Fruit fly (Drosophila melanogaster) whole organism, embryonic: ENCODE measurements around the gene mRpS7.

Source experiments
- ATbp ChIP-seq: fragments of 200-800 bp; sonication (Bioruptor generic); optimal IDR thresholded peaks from 2 replicates; lab custom pipeline; 2017; ENCODE audit warnings: missing biosample characterization, mild to moderate bottlenecking, missing genetic modification characterization, missing genetic modification reagents
- Blimp-1 ChIP-seq: fragments of 200-800 bp; sonication (Bioruptor generic); optimal IDR thresholded peaks from 3 replicates; lab custom pipeline; 2018; ENCODE audit warnings: missing biosample characterization, missing genetic modification characterization, mild to moderate bottlenecking, moderate library complexity, missing genetic modification reagents
- CG10979 ChIP-seq: fragments of 200-800 bp; sonication (Bioruptor generic); optimal IDR thresholded peaks from 2 replicates; lab custom pipeline; 2018; ENCODE audit warnings: missing biosample characterization, mild to moderate bottlenecking, missing genetic modification characterization, moderate library complexity
- CG11456 ChIP-seq: fragments of 200-800 bp; sonication (Bioruptor generic); IDR thresholded peaks from 3 replicates; pipeline ENCODE4 v1.3.6; 2022; ENCODE audit warnings: missing biosample characterization, missing genetic modification characterization
- CG13296 ChIP-seq: fragments of 200-800 bp; sonication (Bioruptor generic); optimal IDR thresholded peaks from 3 replicates; lab custom pipeline; 2018; ENCODE audit warnings: missing biosample characterization, mild to moderate bottlenecking, missing genetic modification characterization
- CG13424 ChIP-seq: fragments of 200-800 bp; sonication (Bioruptor generic); optimal IDR thresholded peaks from 2 replicates; lab custom pipeline; 2019; ENCODE audit warnings: missing biosample characterization, mild to moderate bottlenecking, missing genetic modification characterization, moderate library complexity
- CG13775 ChIP-seq: fragments of 200-800 bp; sonication (Bioruptor generic); optimal IDR thresholded peaks from 3 replicates; lab custom pipeline; 2017; ENCODE audit warnings: missing biosample characterization, mild to moderate bottlenecking, missing genetic modification characterization
- CG14050 ChIP-seq: fragments of 200-800 bp; sonication (Bioruptor generic); IDR thresholded peaks from 3 replicates; pipeline ENCODE4 v1.3.6; 2022; ENCODE audit warnings: missing biosample characterization, missing genetic modification characterization
- CG14860 ChIP-seq: fragments of 200-800 bp; sonication (Bioruptor generic); IDR thresholded peaks from 3 replicates; pipeline ENCODE4 v1.3.6; 2022; ENCODE audit warnings: missing biosample characterization, missing genetic modification characterization; ENCODE audit not compliant: partially characterized antibody
- CG15696 ChIP-seq: fragments of 200-800 bp; sonication (Bioruptor generic); optimal IDR thresholded peaks from 2 replicates; lab custom pipeline; 2019; ENCODE audit warnings: missing biosample characterization, mild to moderate bottlenecking, missing genetic modification characterization, moderate library complexity
- CG18476 ChIP-seq: fragments of 200-800 bp; sonication (Bioruptor generic); optimal IDR thresholded peaks from 2 replicates; lab custom pipeline; 2016; ENCODE audit warnings: missing biosample characterization, mild to moderate bottlenecking, missing genetic modification characterization
- CG2875 ChIP-seq: fragments of 200-800 bp; sonication (Bioruptor generic); optimal IDR thresholded peaks from 2 replicates; lab custom pipeline; 2017; ENCODE audit warnings: missing biosample characterization, mild to moderate bottlenecking, missing genetic modification characterization, missing genetic modification reagents
- CG2889 ChIP-seq: fragments of 200-800 bp; sonication (Bioruptor generic); IDR thresholded peaks from 3 replicates; pipeline ENCODE4 v1.3.6; 2022; ENCODE audit warnings: missing biosample characterization, missing genetic modification characterization
- CG3995 ChIP-seq: fragments of 200-800 bp; sonication (Bioruptor generic); optimal IDR thresholded peaks from 3 replicates; lab custom pipeline; 2016; ENCODE audit warnings: missing biosample characterization, missing genetic modification characterization
- CG42726 ChIP-seq: fragments of 200-800 bp; sonication (Bioruptor generic); IDR thresholded peaks from 2 replicates; pipeline ENCODE4 v1.3.6; 2022; ENCODE audit warnings: missing biosample characterization, missing genetic modification characterization; ENCODE audit not compliant: partially characterized antibody
- CG5953 ChIP-seq: fragments of 200-800 bp; sonication (Bioruptor generic); IDR thresholded peaks from 2 replicates; pipeline ENCODE4 v1.3.6; 2022; ENCODE audit warnings: missing biosample characterization, missing genetic modification characterization
- CG6683 ChIP-seq: fragments of 200-800 bp; sonication (Bioruptor generic); optimal IDR thresholded peaks from 2 replicates; lab custom pipeline; 2017; ENCODE audit warnings: missing biosample characterization, mild to moderate bottlenecking, missing genetic modification characterization, missing genetic modification reagents
- CG6765 ChIP-seq: fragments of 200-800 bp; sonication (Bioruptor generic); optimal IDR thresholded peaks from 3 replicates; lab custom pipeline; 2017; ENCODE audit warnings: missing biosample characterization, mild to moderate bottlenecking, missing genetic modification characterization
- CG7271 ChIP-seq: fragments of 200-800 bp; sonication (Bioruptor generic); optimal IDR thresholded peaks from 2 replicates; lab custom pipeline; 2018; ENCODE audit warnings: missing biosample characterization, mild to moderate bottlenecking, missing genetic modification characterization, moderate library complexity
- CG7786 ChIP-seq: fragments of 200-800 bp; sonication (Bioruptor generic); optimal IDR thresholded peaks from 2 replicates; lab custom pipeline; 2016; ENCODE audit warnings: missing biosample characterization, missing genetic modification characterization
- CG8290 ChIP-seq, 3 experiments: fragments of 200-800 bp; sonication (Bioruptor generic); optimal IDR thresholded peaks; 2 replicates each; lab custom pipeline; 2016 to 2019; ENCODE audit warnings: missing biosample characterization in 3 of 3, missing genetic modification characterization in 3 of 3, mild to moderate bottlenecking in 2 of 3, moderate library complexity in 1 of 3
- D19B ChIP-seq: fragments of 200-800 bp; sonication (Bioruptor generic); optimal IDR thresholded peaks from 2 replicates; lab custom pipeline; 2017; ENCODE audit warnings: missing biosample characterization, mild to moderate bottlenecking, missing genetic modification characterization
- Dip3 ChIP-seq: fragments of 200-800 bp; sonication (Bioruptor generic); optimal IDR thresholded peaks from 3 replicates; lab custom pipeline; 2016; ENCODE audit warnings: missing biosample characterization, missing genetic modification characterization
- Dll ChIP-seq: fragments of 200-800 bp; sonication (Bioruptor generic); IDR thresholded peaks from 4 replicates; pipeline ENCODE4 v1.3.6; 2022; ENCODE audit warnings: missing biosample characterization, missing genetic modification characterization; ENCODE audit not compliant: partially characterized antibody
- Hey ChIP-seq: fragments of 200-800 bp; sonication (Bioruptor generic); optimal IDR thresholded peaks from 3 replicates; lab custom pipeline; 2018; ENCODE audit warnings: missing biosample characterization, mild to moderate bottlenecking, missing genetic modification characterization
- Hmr ChIP-seq: fragments of 200-800 bp; sonication (Bioruptor generic); optimal IDR thresholded peaks from 3 replicates; lab custom pipeline; 2017; ENCODE audit warnings: mild to moderate bottlenecking, missing biosample characterization, missing genetic modification reagents, missing genetic modification characterization
- Hr39 ChIP-seq: fragments of >200 bp; optimal IDR thresholded peaks from 2 replicates; lab custom pipeline; 2017
- Mrtf ChIP-seq: fragments of 200-800 bp; sonication (Bioruptor generic); IDR thresholded peaks from 3 replicates; pipeline ENCODE4 v1.3.6; 2022; ENCODE audit warnings: missing biosample characterization, missing genetic modification characterization
- Sry-δ ChIP-seq: fragments of 200-800 bp; sonication (Bioruptor generic); optimal IDR thresholded peaks from 2 replicates; lab custom pipeline; 2016; ENCODE audit warnings: missing biosample characterization, missing genetic modification characterization
- al ChIP-seq: fragments of 200-800 bp; sonication (Bioruptor generic); IDR thresholded peaks from 2 replicates; pipeline ENCODE4 v1.3.6; 2022; ENCODE audit warnings: missing biosample characterization, missing genetic modification characterization
- bsh ChIP-seq, 2 experiments: fragments of 200-800 bp; sonication (Bioruptor generic); optimal IDR thresholded peaks; 2 replicates each; lab custom pipeline; 2017 to 2018; ENCODE audit warnings: mild to moderate bottlenecking in 2 of 2, missing biosample characterization in 2 of 2, missing genetic modification characterization in 2 of 2, moderate library complexity in 1 of 2
- cad ChIP-seq: fragments of >200 bp; optimal IDR thresholded peaks from 2 replicates; lab custom pipeline; 2017; ENCODE audit warnings: missing biosample characterization, missing genetic modification characterization
- chinmo ChIP-seq: fragments of 200-800 bp; sonication (Bioruptor generic); IDR thresholded peaks from 4 replicates; pipeline ENCODE4 v1.3.6; 2022; ENCODE audit warnings: missing biosample characterization, missing genetic modification characterization; ENCODE audit not compliant: partially characterized antibody
- chm ChIP-seq: fragments of 200-800 bp; sonication (Bioruptor generic); IDR thresholded peaks from 2 replicates; pipeline ENCODE4 v1.3.6; 2022; ENCODE audit warnings: missing biosample characterization, missing genetic modification characterization
- corto ChIP-seq: fragments of 200-800 bp; sonication (Bioruptor generic); optimal IDR thresholded peaks from 2 replicates; lab custom pipeline; 2016; ENCODE audit warnings: missing biosample characterization, mild to moderate bottlenecking, missing genetic modification characterization, moderate library complexity
- crol ChIP-seq: fragments of 200-800 bp; sonication (Bioruptor generic); IDR thresholded peaks from 2 replicates; pipeline ENCODE4 v1.3.6; 2022; ENCODE audit warnings: missing biosample characterization, missing genetic modification characterization
- danr ChIP-seq: fragments of 200-800 bp; sonication (Bioruptor generic); IDR thresholded peaks from 2 replicates; pipeline ENCODE4 v1.3.6; 2022; ENCODE audit warnings: missing biosample characterization, missing genetic modification characterization
- inv ChIP-seq: fragments of 200-800 bp; sonication (Bioruptor generic); IDR thresholded peaks from 2 replicates; pipeline ENCODE4 v1.3.6; 2022; ENCODE audit warnings: missing biosample characterization, missing genetic modification characterization; ENCODE audit not compliant: partially characterized antibody
- mld ChIP-seq: fragments of 200-800 bp; sonication (Bioruptor generic); IDR thresholded peaks from 3 replicates; pipeline ENCODE4 v1.3.6; 2022; ENCODE audit warnings: missing biosample characterization, missing genetic modification characterization; ENCODE audit not compliant: partially characterized antibody
- nerfin-2 ChIP-seq: fragments of 200-800 bp; sonication (Bioruptor generic); IDR thresholded peaks from 2 replicates; pipeline ENCODE4 v1.3.6; 2022; ENCODE audit warnings: missing biosample characterization, missing genetic modification characterization; ENCODE audit not compliant: partially characterized antibody
- pan ChIP-seq, 4 experiments: fragments of >200 bp in 3 of 4; fragments of 200-800 bp in 1 of 4; sonication (Bioruptor generic) in 1 of 4; optimal IDR thresholded peaks in 3 of 4; IDR thresholded peaks in 1 of 4; 2 replicates each; pipeline versions ENCODE4 v1.3.6 to Lab custom; 2017 to 2022; ENCODE audit warnings: missing biosample characterization in 2 of 4, missing genetic modification characterization in 2 of 4, mixed read lengths in 1 of 4
- pfk ChIP-seq: fragments of 200-800 bp; sonication (Bioruptor generic); optimal IDR thresholded peaks from 2 replicates; lab custom pipeline; 2018; ENCODE audit warnings: missing biosample characterization, mild to moderate bottlenecking, missing genetic modification characterization, moderate library complexity
- pnt ChIP-seq: fragments of 200-800 bp; sonication (Bioruptor generic); optimal IDR thresholded peaks from 3 replicates; lab custom pipeline; 2016; ENCODE audit warnings: missing biosample characterization, missing genetic modification characterization
- pros ChIP-seq: fragments of 200-800 bp; sonication (Bioruptor generic); optimal IDR thresholded peaks from 3 replicates; lab custom pipeline; 2019; ENCODE audit warnings: missing biosample characterization, mild to moderate bottlenecking, missing genetic modification characterization, moderate library complexity
- sob ChIP-seq: fragments of 200-800 bp; sonication (Bioruptor generic); IDR thresholded peaks from 2 replicates; pipeline ENCODE4 v1.3.6; 2022; ENCODE audit warnings: missing biosample characterization, missing genetic modification characterization
- unpg ChIP-seq: fragments of 200-800 bp; sonication (Bioruptor generic); optimal IDR thresholded peaks from 3 replicates; lab custom pipeline; 2018; ENCODE audit warnings: missing biosample characterization, mild to moderate bottlenecking, missing genetic modification characterization, moderate library complexity
- vnd ChIP-seq: fragments of 200-800 bp; sonication (Bioruptor generic); IDR thresholded peaks from 3 replicates; pipeline ENCODE4 v1.3.6; 2022; ENCODE audit warnings: missing biosample characterization, missing genetic modification characterization; ENCODE audit not compliant: partially characterized antibody
- zf30C ChIP-seq: fragments of 200-800 bp; sonication (Bioruptor generic); optimal IDR thresholded peaks from 3 replicates; lab custom pipeline; 2018; ENCODE audit warnings: missing biosample characterization, mild to moderate bottlenecking, missing genetic modification characterization

mRpS7 gene

dm6 chr2L:10362408-10363067 lies 23.9 kb upstream of the mRpS7 start, which contains the start of the genes Cand1 and pim (continued):
- TF ChIP-seq vnd (peak; percentile 33; the same call in 1 of the 3 replicates), CG42726 (GFP tag; lab: Robert Waterston, UW) (no peak; the same call in 1 of the 2 replicates), CG18476 (GFP tag; lab: Kevin White, UChicago) (no peak), unpg (GFP tag; lab: Kevin White, UChicago) (no peak), CG10979 (no peak), crol (GFP tag; lab: Robert Waterston, UW) (no peak), Dll (peak; percentile 76), ATbp (GFP tag; lab: Kevin White, UChicago) (no peak), inv (GFP tag; lab: Robert Waterston, UW) (peak; percentile 55), bsh (GFP tag; optimal IDR thresholded peaks at IDR 0.05; lab: Kevin White, UChicago) (no peak), corto (GFP tag; lab: Kevin White, UChicago) (no peak), CG15696 (tag; lab: Kevin White, UChicago) (no peak), Blimp-1 (GFP tag; lab: Kevin White, UChicago) (no peak), cad (no peak), D19B (GFP tag; lab: Kevin White, UChicago) (no peak), CG8290 (GFP tag; optimal IDR thresholded peaks at IDR 0.05; lab: Kevin White, UChicago) (no peak), CG8290 (tag; optimal IDR thresholded peaks at IDR 0.05; lab: Kevin White, UChicago) (no peak), al (GFP tag; lab: Robert Waterston, UW) (no peak), CG6683 (GFP tag; lab: Kevin White, UChicago) (no peak), pros (no peak), CG6765 (no peak), pnt (GFP tag; lab: Kevin White, UChicago) (no peak), Hr39 (no peak), CG2875 (GFP tag; lab: Kevin White, UChicago) (no peak), pan (optimal IDR thresholded peaks at IDR 0.05; lab: Kevin White, UChicago) (no peak), pan (GFP tag; optimal IDR thresholded peaks at IDR 0.05 in 1 of 2, IDR thresholded peaks at IDR 0.05 in 1 of 2) (no peak), CG2889 (GFP tag; lab: Robert Waterston, UW) (no peak), CG13296 (GFP tag; lab: Kevin White, UChicago) (no peak), CG3995 (GFP tag; lab: Kevin White, UChicago) (no peak), mld (GFP tag; lab: Robert Waterston, UW) (no peak), CG14860 (GFP tag; lab: Robert Waterston, UW) (0 out of 3 replicates have a peak, but pooled peaks have one; percentile 12), Sry-δ (peak; percentile 81), CG13424 (tag; lab: Kevin White, UChicago) (peak; percentile 43), chinmo (0 out of 4 replicates have a peak, but pooled peaks have one; percentile 38), zf30C (GFP tag; lab: Kevin White, UChicago) (no peak), CG11456 (no peak), Dip3 (GFP tag; lab: Kevin White, UChicago) (no peak), Mrtf (no peak), CG14050 (GFP tag; lab: Robert Waterston, UW) (no peak), chm (no peak), Hey (tag; lab: Kevin White, UChicago) (no peak), sob (GFP tag; lab: Robert Waterston, UW) (no peak), CG5953 (GFP tag; lab: Robert Waterston, UW) (no peak), CG7271 (no peak), nerfin-2 (GFP tag; lab: Robert Waterston, UW) (no peak), Hmr (GFP tag; lab: Kevin White, UChicago) (no peak), CG7786 (GFP tag; lab: Kevin White, UChicago) (no peak), CG13775 (GFP tag; lab: Kevin White, UChicago) (no peak), pfk (peak; percentile 90), danr (GFP tag; lab: Robert Waterston, UW) (no peak)
